Fruit fly (Drosophila melanogaster) whole organism, prepupa: Measurements from ENCODE around the gene CG15767.

ENCODE experiments used
- CG10631 ChIP-seq: fragments of 200-800 bp; sonication (Bioruptor generic); optimal IDR thresholded peaks from 2 replicates; lab custom pipeline; 2016; ENCODE audit warnings: missing biosample characterization, missing genetic modification characterization
- CG10669 ChIP-seq: fragments of 200-800 bp; sonication (Bioruptor generic); optimal IDR thresholded peaks from 3 replicates; lab custom pipeline; 2018; ENCODE audit warnings: missing biosample characterization, mild to moderate bottlenecking, missing genetic modification characterization, moderate library complexity
- CG11294 ChIP-seq: fragments of 200-800 bp; sonication (Bioruptor generic); IDR thresholded peaks from 2 replicates; pipeline ENCODE4 v1.3.6; 2022; ENCODE audit warnings: missing biosample characterization, missing genetic modification characterization
- CG11762 ChIP-seq: fragments of 200-800 bp; sonication (Bioruptor generic); optimal IDR thresholded peaks from 3 replicates; lab custom pipeline; 2016; ENCODE audit warnings: missing biosample characterization, missing genetic modification characterization; ENCODE audit not compliant: insufficient read depth
- CG11902 ChIP-seq: fragments of 200-800 bp; sonication (Bioruptor generic); optimal IDR thresholded peaks from 3 replicates; lab custom pipeline; 2016; ENCODE audit warnings: missing biosample characterization, missing genetic modification characterization
- CG15336 ChIP-seq: fragments of 200-800 bp; sonication (Bioruptor generic); IDR thresholded peaks from 2 replicates; pipeline ENCODE4 v1.3.6; 2022; ENCODE audit warnings: missing biosample characterization, missing genetic modification characterization
- CG1621 ChIP-seq: fragments of 200-800 bp; sonication (Bioruptor generic); optimal IDR thresholded peaks from 3 replicates; lab custom pipeline; 2018; ENCODE audit warnings: missing biosample characterization, mild to moderate bottlenecking, missing genetic modification characterization
- CG16779 ChIP-seq: fragments of 200-800 bp; sonication (Bioruptor generic); optimal IDR thresholded peaks from 3 replicates; lab custom pipeline; 2017; ENCODE audit warnings: missing biosample characterization, mild to moderate bottlenecking, missing genetic modification characterization
- CG3032 ChIP-seq: fragments of 200-800 bp; optimal IDR thresholded peaks from 2 replicates; lab custom pipeline; 2019; ENCODE audit warnings: missing biosample characterization, mild to moderate bottlenecking, missing genetic modification characterization, moderate library complexity
- CG31627 ChIP-seq: fragments of 200-800 bp; sonication (Bioruptor generic); optimal IDR thresholded peaks from 3 replicates; lab custom pipeline; 2016; ENCODE audit warnings: missing biosample characterization, missing genetic modification characterization
- CG32006 ChIP-seq: fragments of 200-800 bp; sonication (Bioruptor generic); optimal IDR thresholded peaks from 3 replicates; lab custom pipeline; 2017; ENCODE audit warnings: missing biosample characterization, mild to moderate bottlenecking, missing genetic modification characterization
- CG34406 ChIP-seq: fragments of 200-800 bp; sonication (Bioruptor generic); optimal IDR thresholded peaks from 3 replicates; lab custom pipeline; 2016; ENCODE audit warnings: missing biosample characterization, missing genetic modification characterization
- CG3919 ChIP-seq: fragments of 200-800 bp; sonication (Bioruptor generic); optimal IDR thresholded peaks from 3 replicates; lab custom pipeline; 2016; ENCODE audit warnings: missing biosample characterization, missing genetic modification characterization
- CG4318 ChIP-seq: fragments of 200-800 bp; sonication (Bioruptor generic); optimal IDR thresholded peaks from 3 replicates; lab custom pipeline; 2017; ENCODE audit warnings: missing biosample characterization, mild to moderate bottlenecking, missing genetic modification characterization
- CG6163 ChIP-seq: fragments of 200-800 bp; sonication (Bioruptor generic); IDR thresholded peaks from 3 replicates; pipeline ENCODE4 v1.3.6; 2022; ENCODE audit warnings: missing biosample characterization, missing genetic modification characterization
- CG6808 ChIP-seq: fragments of 200-800 bp; sonication (Bioruptor generic); optimal IDR thresholded peaks from 3 replicates; lab custom pipeline; 2017; ENCODE audit warnings: missing biosample characterization, missing genetic modification characterization, mild to moderate bottlenecking, moderate library complexity, missing genetic modification reagents
- CG7368 ChIP-seq: fragments of 200-800 bp; sonication (Bioruptor generic); optimal IDR thresholded peaks from 3 replicates; lab custom pipeline; 2016; ENCODE audit warnings: missing biosample characterization, missing genetic modification characterization
- CG8119 ChIP-seq: fragments of 200-800 bp; sonication (Bioruptor generic); IDR thresholded peaks from 3 replicates; pipeline ENCODE4 v1.3.6; 2022; ENCODE audit warnings: missing biosample characterization, missing genetic modification characterization
- CG8319 ChIP-seq: fragments of 200-800 bp; sonication (Bioruptor generic); optimal IDR thresholded peaks from 3 replicates; lab custom pipeline; 2016; ENCODE audit warnings: missing biosample characterization, missing genetic modification characterization
- CG8632 ChIP-seq: fragments of 200-800 bp; sonication (Bioruptor generic); optimal IDR thresholded peaks from 3 replicates; lab custom pipeline; 2016; ENCODE audit warnings: missing biosample characterization, missing genetic modification characterization
- CG9139 ChIP-seq: fragments of 200-800 bp; sonication (Bioruptor generic); optimal IDR thresholded peaks from 3 replicates; lab custom pipeline; 2017; ENCODE audit warnings: missing biosample characterization, mild to moderate bottlenecking, missing genetic modification characterization
- Eip75B ChIP-seq: fragments of 200-800 bp; sonication (Bioruptor generic); optimal IDR thresholded peaks from 3 replicates; lab custom pipeline; 2016; ENCODE audit warnings: missing biosample characterization, missing genetic modification characterization
- Eip78C ChIP-seq: fragments of 200-800 bp; sonication (Bioruptor generic); peaks from one replicate; lab custom pipeline; 2016; ENCODE audit warnings: missing biosample characterization, missing genetic modification characterization
- Eip93F ChIP-seq: fragments of 200-800 bp; sonication (Bioruptor generic); optimal IDR thresholded peaks from 2 replicates; lab custom pipeline; 2016; ENCODE audit warnings: missing biosample characterization, mild to moderate bottlenecking, missing genetic modification characterization
- Ets21C ChIP-seq: fragments of 200-800 bp; sonication (Bioruptor generic); optimal IDR thresholded peaks from 3 replicates; lab custom pipeline; 2016; ENCODE audit warnings: missing biosample characterization, missing genetic modification characterization
- Ets96B ChIP-seq: fragments of 200-800 bp; optimal IDR thresholded peaks from 2 replicates; lab custom pipeline; 2019; ENCODE audit warnings: missing biosample characterization, mild to moderate bottlenecking, missing genetic modification characterization, moderate library complexity
- Gug ChIP-seq: fragments of 200-800 bp; sonication (Bioruptor generic); IDR thresholded peaks from 2 replicates; pipeline ENCODE4 v1.3.6; 2022; ENCODE audit warnings: missing biosample characterization, missing genetic modification characterization
- Hr38 ChIP-seq: sonication (Bioruptor generic); optimal IDR thresholded peaks from 2 replicates; lab custom pipeline; 2016; ENCODE audit warnings: missing biosample characterization, missing genetic modification characterization
- Hr39 ChIP-seq: fragments of 200-800 bp; sonication (Bioruptor generic); optimal IDR thresholded peaks from 2 replicates; lab custom pipeline; 2016; ENCODE audit warnings: missing biosample characterization, missing genetic modification characterization
- Hr4 ChIP-seq: fragments of 200-800 bp; sonication (Bioruptor generic); optimal IDR thresholded peaks from 3 replicates; lab custom pipeline; 2016; ENCODE audit warnings: missing biosample characterization, missing genetic modification characterization
- Lpt ChIP-seq: fragments of 200-800 bp; sonication (Bioruptor generic); optimal IDR thresholded peaks from 3 replicates; lab custom pipeline; 2016; ENCODE audit warnings: missing biosample characterization, missing genetic modification characterization
- OdsH ChIP-seq: fragments of 200-800 bp; sonication (Bioruptor generic); optimal IDR thresholded peaks from 3 replicates; lab custom pipeline; 2016; ENCODE audit warnings: missing biosample characterization, missing genetic modification characterization
- Smox ChIP-seq: fragments of 200-800 bp; sonication (Bioruptor generic); optimal IDR thresholded peaks from 3 replicates; lab custom pipeline; 2016; ENCODE audit warnings: missing biosample characterization, missing genetic modification characterization
- Sox102F ChIP-seq: fragments of 200-800 bp; sonication (Bioruptor generic); optimal IDR thresholded peaks from 2 replicates; lab custom pipeline; 2016; ENCODE audit warnings: missing biosample characterization, mild to moderate bottlenecking, missing genetic modification characterization
- Sox14 ChIP-seq: fragments of 200-800 bp; sonication (Bioruptor generic); optimal IDR thresholded peaks from 3 replicates; lab custom pipeline; 2016; ENCODE audit warnings: missing biosample characterization, missing genetic modification characterization
- Sox15 ChIP-seq: fragments of 200-800 bp; sonication (Bioruptor generic); optimal IDR thresholded peaks from 3 replicates; lab custom pipeline; 2016; ENCODE audit warnings: missing biosample characterization, missing genetic modification characterization
- achi ChIP-seq: fragments of 200-800 bp; sonication (Bioruptor generic); optimal IDR thresholded peaks from 3 replicates; lab custom pipeline; 2016; ENCODE audit warnings: missing biosample characterization, missing genetic modification characterization
- acj6 ChIP-seq: fragments of 200-800 bp; sonication (Bioruptor generic); optimal IDR thresholded peaks from 3 replicates; lab custom pipeline; 2016; ENCODE audit warnings: missing biosample characterization, missing genetic modification characterization
- cyc ChIP-seq: fragments of 200-800 bp; sonication (Bioruptor generic); optimal IDR thresholded peaks from 3 replicates; lab custom pipeline; 2016; ENCODE audit warnings: missing biosample characterization, missing genetic modification characterization
- dsx ChIP-seq: fragments of 200-800 bp; optimal IDR thresholded peaks from 3 replicates; lab custom pipeline; 2019; ENCODE audit warnings: missing biosample characterization, mild to moderate bottlenecking, missing genetic modification characterization, moderate library complexity; ENCODE audit not compliant: poor library complexity, severe bottlenecking
- eg ChIP-seq: fragments of 200-800 bp; sonication (Bioruptor generic); IDR thresholded peaks from 3 replicates; pipeline ENCODE4 v1.3.6; 2022; ENCODE audit warnings: missing biosample characterization, missing genetic modification characterization
- esn ChIP-seq: fragments of 200-800 bp; sonication (Bioruptor generic); optimal IDR thresholded peaks from 2 replicates; lab custom pipeline; 2016; ENCODE audit warnings: missing biosample characterization, mild to moderate bottlenecking, missing genetic modification characterization, moderate library complexity
- fd85E ChIP-seq: fragments of 200-800 bp; sonication (Bioruptor generic); optimal IDR thresholded peaks from 3 replicates; lab custom pipeline; 2016; ENCODE audit warnings: missing biosample characterization, missing genetic modification characterization
- fkh ChIP-seq: fragments of 200-800 bp; sonication (Bioruptor generic); optimal IDR thresholded peaks from 3 replicates; lab custom pipeline; 2017; ENCODE audit warnings: missing biosample characterization, mild to moderate bottlenecking, missing genetic modification characterization, moderate library complexity
- lz ChIP-seq: fragments of 200-800 bp; sonication (Bioruptor generic); optimal IDR thresholded peaks from 3 replicates; lab custom pipeline; 2016; ENCODE audit warnings: missing biosample characterization, missing genetic modification characterization
- net ChIP-seq: fragments of 200-800 bp; sonication (Bioruptor generic); optimal IDR thresholded peaks from 3 replicates; lab custom pipeline; 2016; ENCODE audit warnings: missing biosample characterization, missing genetic modification characterization
- pdm3 ChIP-seq: fragments of 200-800 bp; sonication (Bioruptor generic); optimal IDR thresholded peaks from 3 replicates; lab custom pipeline; 2016; ENCODE audit warnings: missing biosample characterization, missing genetic modification characterization
- salr ChIP-seq, 2 experiments: fragments of 200-800 bp; sonication (Bioruptor generic); optimal IDR thresholded peaks; 3 replicates each; lab custom pipeline; 2016 to 2018; ENCODE audit warnings: missing biosample characterization in 2 of 2, missing genetic modification characterization in 2 of 2, mild to moderate bottlenecking in 1 of 2
- spab ChIP-seq: fragments of 200-800 bp; sonication (Bioruptor generic); optimal IDR thresholded peaks from 2 replicates; lab custom pipeline; 2017; ENCODE audit warnings: missing biosample characterization, mild to moderate bottlenecking, missing genetic modification characterization, missing genetic modification reagents
- ss ChIP-seq, 2 experiments: fragments of 200-800 bp; sonication (Bioruptor generic); optimal IDR thresholded peaks; 2 replicates in 1 of 2; 3 replicates in 1 of 2; lab custom pipeline; 2017 to 2018; ENCODE audit warnings: mild to moderate bottlenecking in 2 of 2, missing biosample characterization in 2 of 2, missing genetic modification characterization in 2 of 2, moderate library complexity in 1 of 2
- svp ChIP-seq: fragments of 200-800 bp; sonication (Bioruptor generic); peaks from one replicate; lab custom pipeline; 2016; ENCODE audit warnings: missing biosample characterization, missing genetic modification characterization
- topi ChIP-seq: fragments of 200-800 bp; sonication (Bioruptor generic); optimal IDR thresholded peaks from 3 replicates; lab custom pipeline; 2016; ENCODE audit warnings: missing biosample characterization, missing genetic modification characterization
- vri ChIP-seq: fragments of 200-800 bp; sonication (Bioruptor generic); optimal IDR thresholded peaks from 3 replicates; lab custom pipeline; 2016; ENCODE audit warnings: missing biosample characterization, mild to moderate bottlenecking, missing genetic modification characterization

CG15767 gene

dm6 chrX:5786559-5786958 lies 2.7 kb upstream of the CG15767 start:
- TF ChIP-seq CG6808 (GFP tag; lab: Kevin White, UChicago), result no peak
- TF ChIP-seq CG3919 (GFP tag; lab: Kevin White, UChicago), result no peak
- TF ChIP-seq ss (GFP tag; optimal IDR thresholded peaks at IDR 0.05; lab: Kevin White, UChicago), result no peak
- TF ChIP-seq Lpt (GFP tag; lab: Kevin White, UChicago), result peak; percentile 82
- TF ChIP-seq acj6, result peak; percentile 70
- TF ChIP-seq Eip75B, result peak; percentile 64
- peak; percentile 4 for TF ChIP-seq Ets21C (GFP tag; lab: Kevin White, UChicago)
- TF ChIP-seq CG8632 (GFP tag; lab: Kevin White, UChicago), result no peak
- peak; percentile 71 for TF ChIP-seq Sox14 (GFP tag; lab: Kevin White, UChicago)
- peak; percentile 67 for TF ChIP-seq CG10631 (GFP tag; lab: Kevin White, UChicago)
- TF ChIP-seq spab (GFP tag; lab: Kevin White, UChicago), result no peak
- TF ChIP-seq dsx (GFP tag; lab: Kevin White, UChicago), result no peak
- peak; percentile 82 for TF ChIP-seq pdm3
- TF ChIP-seq CG11902, result no peak
- TF ChIP-seq topi, result no peak
- TF ChIP-seq achi (GFP tag; lab: Kevin White, UChicago), result peak; percentile 79
- TF ChIP-seq Sox15 (GFP tag; lab: Kevin White, UChicago), result peak; percentile 32
- TF ChIP-seq CG7368 (GFP tag; lab: Kevin White, UChicago), result no peak
- peak; percentile 77 for TF ChIP-seq esn
- peak; percentile 54 for TF ChIP-seq CG31627
- TF ChIP-seq CG4318 (GFP tag; lab: Kevin White, UChicago), result peak; percentile 65
- peak; percentile 78 for TF ChIP-seq Sox102F (GFP tag; lab: Kevin White, UChicago)
- no peak for TF ChIP-seq Hr38 (GFP tag; lab: Kevin White, UChicago)
- TF ChIP-seq CG34406, result peak; percentile 62
- peak; percentile 89 for TF ChIP-seq CG32006 (GFP tag; lab: Kevin White, UChicago)
- peak; percentile 71 for TF ChIP-seq svp (GFP tag; lab: Kevin White, UChicago)
- TF ChIP-seq Gug (GFP tag; lab: Robert Waterston, UW), result peak; percentile 63
- peak; percentile 58 for TF ChIP-seq Hr39 (GFP tag; lab: Kevin White, UChicago)
- peak; percentile 88 for TF ChIP-seq Hr4
- no peak for TF ChIP-seq CG9139 (GFP tag; lab: Kevin White, UChicago)
- peak; percentile 79 for TF ChIP-seq OdsH (GFP tag; lab: Kevin White, UChicago)
- peak; percentile 72 for TF ChIP-seq vri (GFP tag; lab: Kevin White, UChicago)
- TF ChIP-seq Eip78C, result peak; percentile 89
- no peak for TF ChIP-seq cyc (GFP tag; lab: Kevin White, UChicago)
- peak; percentile 71 for TF ChIP-seq Smox (GFP tag; lab: Kevin White, UChicago)
- peak; percentile 11 for TF ChIP-seq Eip93F (GFP tag; lab: Kevin White, UChicago)
- TF ChIP-seq net, result peak; percentile 78
- no peak for TF ChIP-seq CG10669 (GFP tag; lab: Kevin White, UChicago)
- TF ChIP-seq fd85E, result no peak
- TF ChIP-seq CG8119 (GFP tag; lab: Robert Waterston, UW), result peak; percentile 93
- no peak for TF ChIP-seq CG1621
- peak; percentile 70 for TF ChIP-seq CG6163 (GFP tag; lab: Robert Waterston, UW)
- peak; percentile 75; the same call in 2 of the 3 replicates for TF ChIP-seq eg (GFP tag; lab: Robert Waterston, UW)
- no peak for TF ChIP-seq CG11762
- no peak for TF ChIP-seq fkh (GFP tag; lab: Kevin White, UChicago)
- no peak for TF ChIP-seq Ets96B (tag; lab: Kevin White, UChicago)
- TF ChIP-seq CG3032 (tag; lab: Kevin White, UChicago), result no peak
- peak; percentile 73 for TF ChIP-seq lz (GFP tag; lab: Kevin White, UChicago)
- TF ChIP-seq salr (GFP tag; optimal IDR thresholded peaks at IDR 0.05; lab: Kevin White, UChicago), result peak in 1 of 2 experiments; percentile 75
- no peak for TF ChIP-seq CG16779 (tag; lab: Kevin White, UChicago)
- TF ChIP-seq CG8319, result no peak
- TF ChIP-seq CG15336, result peak; percentile 93
- peak; percentile 71 for TF ChIP-seq CG11294
